Fruit fly (Drosophila melanogaster) whole organism, embryonic: ENCODE data around the gene glob3.

Source experiments
- Adf1 ChIP-seq: fragments of 200-800 bp; sonication (Bioruptor generic); IDR thresholded peaks from 2 replicates; pipeline ENCODE4 v1.3.6; 2022; ENCODE audit warnings: missing biosample characterization, missing genetic modification characterization
- Atf6 ChIP-seq: fragments of 200-800 bp; sonication (Bioruptor generic); IDR thresholded peaks from 2 replicates; pipeline ENCODE4 v1.3.6; 2022; ENCODE audit warnings: missing biosample characterization, missing genetic modification characterization
- CG11085 ChIP-seq: fragments of 200-800 bp; sonication (Bioruptor generic); IDR thresholded peaks from 2 replicates; pipeline ENCODE4 v1.3.6; 2022; ENCODE audit warnings: missing biosample characterization, missing genetic modification characterization
- CG11247 ChIP-seq: fragments of 200-800 bp; sonication (Bioruptor generic); IDR thresholded peaks from 2 replicates; pipeline ENCODE4 v1.3.6; 2022; ENCODE audit warnings: missing biosample characterization, missing genetic modification characterization
- CG11696 ChIP-seq: fragments of 200-800 bp; sonication (Bioruptor generic); IDR thresholded peaks from 2 replicates; pipeline ENCODE4 v1.3.6; 2022; ENCODE audit warnings: missing biosample characterization, missing genetic modification characterization
- CG14667 ChIP-seq: fragments of 200-800 bp; sonication (Bioruptor generic); IDR thresholded peaks from 2 replicates; pipeline ENCODE4 v1.3.6; 2022; ENCODE audit warnings: missing biosample characterization, missing genetic modification characterization
- CG15269 ChIP-seq: fragments of 200-800 bp; sonication (Bioruptor generic); optimal IDR thresholded peaks from 2 replicates; lab custom pipeline; 2018; ENCODE audit warnings: missing biosample characterization, mild to moderate bottlenecking, missing genetic modification characterization, moderate library complexity
- CG15601 ChIP-seq: fragments of 200-800 bp; sonication (Bioruptor generic); optimal IDR thresholded peaks from 3 replicates; lab custom pipeline; 2019; ENCODE audit warnings: missing biosample characterization, mild to moderate bottlenecking, missing genetic modification characterization, moderate library complexity
- CG16815 ChIP-seq: fragments of 200-800 bp; sonication (Bioruptor generic); optimal IDR thresholded peaks from 3 replicates; lab custom pipeline; 2017; ENCODE audit warnings: missing biosample characterization, mild to moderate bottlenecking, missing genetic modification characterization
- CG17186 ChIP-seq: fragments of 200-800 bp; sonication (Bioruptor generic); optimal IDR thresholded peaks from 3 replicates; lab custom pipeline; 2017; ENCODE audit warnings: missing biosample characterization, missing genetic modification reagents, missing genetic modification characterization
- CG17359 ChIP-seq: fragments of 200-800 bp; sonication (Bioruptor generic); optimal IDR thresholded peaks from 3 replicates; lab custom pipeline; 2018; ENCODE audit warnings: missing biosample characterization, mild to moderate bottlenecking, missing genetic modification characterization, moderate library complexity
- CG17568 ChIP-seq: fragments of 200-800 bp; sonication (Bioruptor generic); optimal IDR thresholded peaks from 2 replicates; lab custom pipeline; 2018; ENCODE audit warnings: missing biosample characterization, mild to moderate bottlenecking, missing genetic modification characterization, moderate library complexity
- CG17829 ChIP-seq: fragments of 200-800 bp; optimal IDR thresholded peaks from 2 replicates; lab custom pipeline; 2019; ENCODE audit warnings: missing biosample characterization, mild to moderate bottlenecking, missing genetic modification characterization, moderate library complexity
- CG3163 ChIP-seq: fragments of 200-800 bp; sonication (Bioruptor generic); optimal IDR thresholded peaks from 3 replicates; lab custom pipeline; 2016; ENCODE audit warnings: missing biosample characterization, missing genetic modification characterization
- CG32772 ChIP-seq: fragments of 200-800 bp; sonication (Bioruptor generic); IDR thresholded peaks from 2 replicates; pipeline ENCODE4 v1.3.6; 2022; ENCODE audit warnings: missing biosample characterization, missing genetic modification characterization
- CG34224 ChIP-seq: fragments of 200-800 bp; sonication (Bioruptor generic); IDR thresholded peaks from 3 replicates; pipeline ENCODE4 v1.3.6; 2022; ENCODE audit warnings: missing biosample characterization, missing genetic modification characterization; ENCODE audit not compliant: partially characterized antibody
- CG42726 ChIP-seq: fragments of 200-800 bp; sonication (Bioruptor generic); IDR thresholded peaks from 2 replicates; pipeline ENCODE4 v1.3.6; 2022; ENCODE audit warnings: missing biosample characterization, missing genetic modification characterization; ENCODE audit not compliant: partially characterized antibody
- CG4360 ChIP-seq: fragments of 200-800 bp; sonication (Bioruptor generic); IDR thresholded peaks from 2 replicates; pipeline ENCODE4 v1.3.6; 2022; ENCODE audit warnings: missing biosample characterization, missing genetic modification characterization
- CG5180 ChIP-seq: fragments of 200-800 bp; sonication (Bioruptor generic); optimal IDR thresholded peaks from 3 replicates; lab custom pipeline; 2017; ENCODE audit warnings: missing biosample characterization, missing genetic modification characterization, mild to moderate bottlenecking, moderate library complexity, missing genetic modification reagents
- CG6272 ChIP-seq: fragments of 200-800 bp; sonication (Bioruptor generic); IDR thresholded peaks from 2 replicates; pipeline ENCODE4 v1.3.6; 2022; ENCODE audit warnings: missing biosample characterization, missing genetic modification characterization
- CG6791 ChIP-seq: fragments of 200-800 bp; sonication (Bioruptor generic); IDR thresholded peaks from 3 replicates; pipeline ENCODE4 v1.3.6; 2022; ENCODE audit warnings: missing biosample characterization, missing genetic modification characterization; ENCODE audit not compliant: partially characterized antibody
- CG7928 ChIP-seq: fragments of 200-800 bp; sonication (Bioruptor generic); optimal IDR thresholded peaks from 2 replicates; lab custom pipeline; 2017; ENCODE audit warnings: missing biosample characterization, mild to moderate bottlenecking, missing genetic modification characterization
- CG7987 ChIP-seq: fragments of 200-800 bp; sonication (Bioruptor generic); optimal IDR thresholded peaks from 2 replicates; lab custom pipeline; 2018; ENCODE audit warnings: missing biosample characterization, mild to moderate bottlenecking, missing genetic modification characterization, moderate library complexity
- CG8089 ChIP-seq: fragments of 200-800 bp; sonication (Bioruptor generic); optimal IDR thresholded peaks from 3 replicates; lab custom pipeline; 2016; ENCODE audit warnings: missing biosample characterization, missing genetic modification characterization
- Dip3 ChIP-seq: fragments of 200-800 bp; sonication (Bioruptor generic); optimal IDR thresholded peaks from 3 replicates; lab custom pipeline; 2016; ENCODE audit warnings: missing biosample characterization, missing genetic modification characterization
- Drgx ChIP-seq: fragments of 200-800 bp; sonication (Bioruptor generic); IDR thresholded peaks from 2 replicates; pipeline ENCODE4 v1.3.6; 2022; ENCODE audit warnings: missing biosample characterization, missing genetic modification characterization
- Fer2 ChIP-seq: fragments of 200-800 bp; sonication (Bioruptor generic); optimal IDR thresholded peaks from 2 replicates; lab custom pipeline; 2018; ENCODE audit warnings: missing biosample characterization, mild to moderate bottlenecking, missing genetic modification characterization, moderate library complexity
- Gsc ChIP-seq: fragments of 200-800 bp; sonication (Bioruptor generic); IDR thresholded peaks from 2 replicates; pipeline ENCODE4 v1.3.6; 2022; ENCODE audit warnings: missing biosample characterization, missing genetic modification characterization
- H15 ChIP-seq: fragments of 200-800 bp; sonication (Bioruptor generic); IDR thresholded peaks from 3 replicates; pipeline ENCODE4 v1.3.6; 2022; ENCODE audit warnings: missing biosample characterization, missing genetic modification characterization
- HLHmδ ChIP-seq: fragments of 200-800 bp; sonication (Bioruptor generic); optimal IDR thresholded peaks from 2 replicates; lab custom pipeline; 2018; ENCODE audit warnings: missing biosample characterization, mild to moderate bottlenecking, missing genetic modification characterization, moderate library complexity
- HmgZ ChIP-seq: fragments of 200-800 bp; sonication (Bioruptor generic); optimal IDR thresholded peaks from 2 replicates; lab custom pipeline; 2018; ENCODE audit warnings: missing biosample characterization, mild to moderate bottlenecking, missing genetic modification characterization
- Myb ChIP-seq: fragments of 200-800 bp; sonication (Bioruptor generic); optimal IDR thresholded peaks from 2 replicates; lab custom pipeline; 2016; ENCODE audit warnings: missing biosample characterization, missing genetic modification characterization
- NK7.1 ChIP-seq: fragments of 200-800 bp; sonication (Bioruptor generic); optimal IDR thresholded peaks from 3 replicates; lab custom pipeline; 2016; ENCODE audit warnings: missing biosample characterization, missing genetic modification characterization
- Stat92E ChIP-seq, 3 experiments: fragments of >200 bp in 2 of 3; fragments of 200-800 bp in 1 of 3; sonication (Bioruptor generic) in 1 of 3; optimal IDR thresholded peaks; 2 replicates each; lab custom pipeline; 2017 to 2019; ENCODE audit warnings: missing biosample characterization in 3 of 3, missing genetic modification characterization in 3 of 3, mild to moderate bottlenecking in 1 of 3, moderate library complexity in 1 of 3
- YL-1 ChIP-seq: fragments of 200-800 bp; sonication (Bioruptor generic); optimal IDR thresholded peaks from 3 replicates; lab custom pipeline; 2017; ENCODE audit warnings: missing biosample characterization, mild to moderate bottlenecking, missing genetic modification characterization
- al ChIP-seq: fragments of 200-800 bp; sonication (Bioruptor generic); IDR thresholded peaks from 2 replicates; pipeline ENCODE4 v1.3.6; 2022; ENCODE audit warnings: missing biosample characterization, missing genetic modification characterization
- ase ChIP-seq: fragments of 200-800 bp; sonication (Bioruptor generic); IDR thresholded peaks from 3 replicates; pipeline ENCODE4 v1.3.6; 2022; ENCODE audit warnings: missing biosample characterization, missing genetic modification characterization
- da ChIP-seq: fragments of 200-800 bp; sonication (Bioruptor generic); optimal IDR thresholded peaks from 2 replicates; lab custom pipeline; 2016; ENCODE audit warnings: missing biosample characterization, missing genetic modification characterization
- dmrt99B ChIP-seq: fragments of 200-800 bp; sonication (Bioruptor generic); optimal IDR thresholded peaks from 2 replicates; lab custom pipeline; 2018; ENCODE audit warnings: missing biosample characterization, mild to moderate bottlenecking, missing genetic modification characterization, moderate library complexity
- gce ChIP-seq: fragments of 200-800 bp; sonication (Bioruptor generic); IDR thresholded peaks from 3 replicates; pipeline ENCODE4 v1.3.6; 2022; ENCODE audit warnings: missing biosample characterization, missing genetic modification characterization
- hbn ChIP-seq: fragments of 200-800 bp; sonication (Bioruptor generic); IDR thresholded peaks from 2 replicates; pipeline ENCODE4 v1.3.6; 2022; ENCODE audit warnings: missing biosample characterization, missing genetic modification characterization; ENCODE audit not compliant: partially characterized antibody
- insv ChIP-seq, 2 experiments: fragments of 200-800 bp; sonication (Bioruptor generic); optimal IDR thresholded peaks; 3 replicates each; lab custom pipeline; 2016 to 2018; ENCODE audit warnings: missing biosample characterization in 2 of 2, missing genetic modification characterization in 2 of 2
- jumu ChIP-seq: fragments of 200-800 bp; sonication (Bioruptor generic); optimal IDR thresholded peaks from 3 replicates; lab custom pipeline; 2016; ENCODE audit warnings: missing biosample characterization, missing genetic modification characterization
- lbe ChIP-seq: fragments of 200-800 bp; sonication (Bioruptor generic); optimal IDR thresholded peaks from 2 replicates; lab custom pipeline; 2016; ENCODE audit warnings: missing biosample characterization, mild to moderate bottlenecking, missing genetic modification characterization
- trem ChIP-seq: fragments of 200-800 bp; optimal IDR thresholded peaks from 3 replicates; lab custom pipeline; 2019; ENCODE audit warnings: missing biosample characterization, mild to moderate bottlenecking, missing genetic modification characterization, moderate library complexity
- twi ChIP-seq: fragments of 200-800 bp; optimal IDR thresholded peaks from 2 replicates; lab custom pipeline; 2019; ENCODE audit warnings: missing biosample characterization, mild to moderate bottlenecking, missing genetic modification characterization, moderate library complexity
- wdn ChIP-seq: fragments of 200-800 bp; sonication (Bioruptor generic); IDR thresholded peaks from 2 replicates; pipeline ENCODE4 v1.3.6; 2022; ENCODE audit warnings: missing biosample characterization, missing genetic modification characterization

Gene glob3

DNA sequence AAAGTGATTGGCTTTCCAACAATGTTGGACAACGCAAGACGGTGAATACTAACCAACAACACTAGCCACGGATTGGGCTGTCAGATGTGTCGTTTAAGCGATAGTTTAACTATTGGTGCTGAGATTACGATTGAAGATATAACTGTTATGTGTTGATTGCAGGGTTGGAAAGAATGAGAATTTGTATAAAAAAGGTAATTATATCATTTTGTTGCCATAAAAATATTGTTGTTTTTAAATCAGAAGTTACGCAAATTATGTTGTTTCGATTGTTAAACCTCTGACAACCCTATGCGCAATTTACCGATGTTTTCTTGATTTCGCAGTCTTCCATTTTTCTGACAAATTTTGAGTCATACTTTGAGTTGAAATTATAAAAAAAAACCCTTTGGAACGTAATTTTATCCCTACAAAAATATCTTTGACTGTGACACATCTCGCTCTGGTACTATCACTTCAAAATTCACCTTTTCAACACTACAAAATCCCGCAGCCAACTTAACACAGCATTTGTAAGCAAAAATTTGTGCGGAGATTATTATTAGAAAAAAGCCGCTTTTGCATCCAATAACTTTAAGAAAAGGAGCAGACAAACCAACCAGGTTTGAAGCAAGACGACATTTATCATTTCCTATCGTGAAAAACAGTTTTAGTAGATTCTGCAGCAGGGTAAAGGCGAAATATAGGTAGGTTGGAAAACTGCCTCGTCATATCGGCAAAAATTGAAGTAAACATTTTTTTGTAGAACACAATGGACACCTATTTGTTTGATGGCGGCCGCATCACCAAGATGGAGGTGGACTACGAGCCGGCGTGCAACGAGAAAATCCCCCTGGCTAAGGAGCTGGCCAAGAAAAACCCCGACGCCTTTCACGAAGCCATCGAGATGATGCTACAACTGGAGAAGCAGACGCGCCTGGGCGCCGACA lies 40.6 kb upstream of the glob3 start, which contains the start of the genes Hat1 and Rpn5 (continued):
- TF ChIP-seq al (peak; percentile 60; the same call in 1 of the 2 replicates), CG17568 (no peak), ase (GFP tag; lab: Robert Waterston, UW) (peak; percentile 51; the same call in 1 of the 3 replicates), CG3163 (GFP tag; lab: Kevin White, UChicago) (peak; percentile 75), hbn (GFP tag; lab: Robert Waterston, UW) (peak; percentile 71), CG11696 (no peak), CG6791 (GFP tag; lab: Robert Waterston, UW) (peak; percentile 64; the same call in 1 of the 3 replicates), HLHmδ (GFP tag; lab: Kevin White, UChicago) (no peak), CG11247 (peak; percentile 29; the same call in 1 of the 2 replicates), Drgx (GFP tag; lab: Robert Waterston, UW) (no peak), Gsc (GFP tag; lab: Robert Waterston, UW) (0 out of 2 replicates have a peak, but pooled peaks have one; percentile 7), Stat92E (GFP tag; optimal IDR thresholded peaks at IDR 0.05; lab: Kevin White, UChicago) (peak in 1 of 3 experiments; percentile 25), CG15269 (tag; lab: Kevin White, UChicago) (peak; percentile 70), CG15601 (tag; lab: Kevin White, UChicago) (peak; percentile 53), gce (peak; percentile 49; the same call in 1 of the 3 replicates), lbe (GFP tag; lab: Kevin White, UChicago) (peak; percentile 79), dmrt99B (tag; lab: Kevin White, UChicago) (no peak), H15 (0 out of 3 replicates have a peak, but pooled peaks have one; percentile 31), CG6272 (peak; percentile 49), CG17829 (tag; lab: Kevin White, UChicago) (peak; percentile 68), CG42726 (GFP tag; lab: Robert Waterston, UW) (peak; percentile 43; the same call in 1 of the 2 replicates), CG4360 (no peak), CG16815 (GFP tag; lab: Kevin White, UChicago) (peak; percentile 85), CG5180 (GFP tag; lab: Kevin White, UChicago) (no peak), YL-1 (peak; percentile 63), CG17359 (tag; lab: Kevin White, UChicago) (peak; percentile 59), da (GFP tag; lab: Kevin White, UChicago) (peak; percentile 72), CG8089 (GFP tag; lab: Kevin White, UChicago) (peak; percentile 87), CG14667 (GFP tag; lab: Robert Waterston, UW) (peak; percentile 33; the same call in 1 of the 2 replicates), HmgZ (tag; lab: Kevin White, UChicago) (peak; percentile 83), jumu (GFP tag; lab: Kevin White, UChicago) (peak; percentile 87), Adf1 (GFP tag; lab: Robert Waterston, UW) (no peak; the same call in 1 of the 2 replicates), NK7.1 (peak; percentile 72), CG11085 (GFP tag; lab: Robert Waterston, UW) (peak; percentile 46; the same call in 1 of the 2 replicates), CG7928 (GFP tag; lab: Kevin White, UChicago) (peak; percentile 45), CG17186 (peak; percentile 57), CG7987 (GFP tag; lab: Kevin White, UChicago) (peak; percentile 8), CG34224 (GFP tag; lab: Robert Waterston, UW) (peak; percentile 76), twi (tag; lab: Kevin White, UChicago) (peak; percentile 61), Atf6 (GFP tag; lab: Robert Waterston, UW) (peak; percentile 54; the same call in 1 of the 2 replicates), wdn (no peak), trem (peak; percentile 30), Myb (GFP tag; lab: Kevin White, UChicago) (peak; percentile 78), insv (GFP tag; optimal IDR thresholded peaks at IDR 0.05; lab: Kevin White, UChicago) (peak in 1 of 2 experiments; percentile 53), CG32772 (GFP tag; lab: Robert Waterston, UW) (peak; percentile 60), Fer2 (tag; lab: Kevin White, UChicago) (peak; percentile 47), Dip3 (GFP tag; lab: Kevin White, UChicago) (peak; percentile 90)
